Fruit fly (Drosophila melanogaster): ENCODE data around the gene Spn28Dc.

The Spn28Dc gene

DNA sequence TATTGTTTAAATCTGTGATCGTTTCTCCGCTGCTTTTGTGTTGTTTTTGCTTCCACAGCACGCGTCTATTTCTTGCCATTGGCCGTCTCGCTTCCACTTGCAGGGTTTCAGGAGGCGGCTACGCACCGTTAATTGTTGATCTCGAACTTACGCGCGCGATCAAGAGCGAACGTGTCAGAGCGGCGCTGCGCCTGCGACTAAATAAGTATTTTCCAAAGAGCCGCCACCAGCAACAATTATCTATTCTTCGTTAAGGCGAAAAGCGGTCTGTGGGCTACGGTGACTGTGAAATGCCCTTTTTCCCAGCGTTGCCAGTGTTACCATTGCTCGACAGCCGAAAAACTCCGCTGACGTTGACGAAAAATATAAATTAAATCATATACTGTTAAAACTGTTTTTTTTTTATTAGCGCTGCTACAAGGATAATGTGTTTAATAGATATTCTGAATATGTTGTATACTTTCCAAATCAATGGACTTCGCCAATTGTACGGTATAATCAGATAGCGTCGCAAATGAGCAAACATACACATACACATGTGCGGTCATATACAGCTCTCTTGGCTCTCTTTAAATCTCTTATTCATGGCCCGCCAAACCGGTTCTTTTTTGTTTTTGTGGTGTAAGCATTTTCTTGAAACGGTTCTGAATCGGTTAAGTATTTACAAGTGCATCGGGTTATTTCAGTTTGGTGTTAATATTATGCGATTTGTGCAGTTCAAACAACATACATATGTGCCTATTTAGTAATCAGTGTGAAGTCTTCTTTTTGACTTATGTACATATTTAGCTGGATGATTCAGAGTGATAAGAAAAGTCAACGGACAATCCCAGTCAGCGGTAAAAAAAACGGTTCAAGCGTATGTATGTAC lies 12.8 kb downstream of the Spn28Dc start, which contains the start of gene pes:
TSS of gene pes (minus strand) at position 201 of the 871 bp plus-strand sequence.
- TF ChIP-seq Vsx2 (GFP tag; optimal IDR thresholded peaks at IDR 0.05; ENCODE audit: partially characterized antibody) (peak; percentile 49), Hr78 (GFP tag; optimal IDR thresholded peaks at IDR 0.05) (no peak), fru (GFP tag; optimal IDR thresholded peaks at IDR 0.05) (peak; percentile 97), psq (GFP tag; optimal IDR thresholded peaks at IDR 0.05) (peak; percentile 84), GATAd (GFP tag; optimal IDR thresholded peaks at IDR 0.05) (no peak), sage (GFP tag; optimal IDR thresholded peaks at IDR 0.05) (peak; percentile 93), Jra (GFP tag; optimal IDR thresholded peaks at IDR 0.05) (peak; percentile 8), OdsH (GFP tag; optimal IDR thresholded peaks at IDR 0.05) (peak; percentile 48), foxo (GFP tag; optimal IDR thresholded peaks at IDR 0.05) (peak; percentile 33 to 98), CrebA (GFP tag; optimal IDR thresholded peaks at IDR 0.05; ENCODE audit: borderline replicate concordance) (peak; percentile 88), lola (GFP tag; optimal IDR thresholded peaks at IDR 0.05) (no peak), Mio (GFP tag; optimal IDR thresholded peaks at IDR 0.05) (no peak), br (GFP tag; optimal IDR thresholded peaks at IDR 0.05) (peak; percentile 35), Sp1 (GFP tag; optimal IDR thresholded peaks at IDR 0.05) (peak; percentile 16), Dif (GFP tag; optimal IDR thresholded peaks at IDR 0.05; ENCODE audit: partially characterized antibody) (no peak), Abd-B (GFP tag; optimal IDR thresholded peaks at IDR 0.05) (no peak), sv (GFP tag; optimal IDR thresholded peaks at IDR 0.05) (peak; percentile 83), jim (GFP tag; optimal IDR thresholded peaks at IDR 0.05) (peak; percentile 33), ey (GFP tag; optimal IDR thresholded peaks at IDR 0.05) (peak; percentile 41), dsf (GFP tag; optimal IDR thresholded peaks at IDR 0.05; ENCODE audit: borderline replicate concordance) (no peak), rgr (GFP tag; optimal IDR thresholded peaks at IDR 0.05) (peak; percentile 93), dl (GFP tag; optimal IDR thresholded peaks at IDR 0.05; ENCODE audit: insufficient read depth in 1 of 2, partially characterized antibody in 2 of 2) (peak; percentile 8 to 27), pan (optimal IDR thresholded peaks at IDR 0.05) (no peak), Dfd (GFP tag; optimal IDR thresholded peaks at IDR 0.05) (no peak), Hnf4 (GFP tag; optimal IDR thresholded peaks at IDR 0.05) (peak; percentile 43), tai (GFP tag; optimal IDR thresholded peaks at IDR 0.05) (no peak), brk (GFP tag; optimal IDR thresholded peaks at IDR 0.05) (peak; percentile 72), Rel (GFP tag; optimal IDR thresholded peaks at IDR 0.05) (peak; percentile 82), Rel (tag; optimal IDR thresholded peaks at IDR 0.05) (peak; percentile 45), h (GFP tag; optimal IDR thresholded peaks at IDR 0.05) (peak; percentile 98), woc (GFP tag; optimal IDR thresholded peaks at IDR 0.05) (peak; percentile 99), dmrt93B (GFP tag; optimal IDR thresholded peaks at IDR 0.05) (peak; percentile 93), HLH106 (tag; optimal IDR thresholded peaks at IDR 0.05) (peak; percentile 85), CG32264 (GFP tag; optimal IDR thresholded peaks at IDR 0.05) (peak; percentile 69), CG9705 (GFP tag; optimal IDR thresholded peaks at IDR 0.05) (peak; percentile 92), Hr83 (GFP tag; optimal IDR thresholded peaks at IDR 0.05; ENCODE audit: poor library complexity, severe bottlenecking) (peak; percentile 83), usp (GFP tag; optimal IDR thresholded peaks at IDR 0.05) (no peak), N (GFP tag; optimal IDR thresholded peaks at IDR 0.05) (no peak), Myc (optimal IDR thresholded peaks at IDR 0.05) (peak; percentile 43)

DNA sequence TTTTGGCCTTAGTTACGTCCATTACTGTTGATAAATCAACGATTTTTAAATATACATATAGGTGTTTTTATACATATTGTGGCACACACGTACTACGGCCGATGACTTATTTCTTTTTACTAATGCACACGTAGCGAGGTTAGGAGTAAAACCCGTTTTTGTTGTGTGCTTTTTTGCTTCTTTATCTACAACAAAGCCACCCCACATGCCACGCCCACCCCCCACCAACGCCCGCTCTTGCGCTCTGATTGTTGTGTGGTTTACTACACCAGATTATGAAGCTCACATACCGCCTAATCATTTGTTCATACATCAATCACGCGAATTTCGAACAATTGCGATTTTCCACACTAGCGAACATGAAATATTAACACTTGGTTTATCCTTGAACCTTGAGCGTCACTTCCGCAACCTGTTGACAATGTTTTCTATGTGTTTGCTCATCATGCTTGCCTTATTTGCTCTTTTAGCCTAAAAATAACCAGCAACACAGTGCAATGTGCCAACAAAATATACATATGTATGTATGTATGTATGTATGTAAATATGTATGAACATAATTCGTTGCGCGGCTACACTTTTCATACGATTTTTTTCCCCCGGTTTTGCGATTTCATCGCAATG lies 13.8 kb downstream of the Spn28Dc start:
- TF ChIP-seq dsf (GFP tag; optimal IDR thresholded peaks at IDR 0.05; ENCODE audit: borderline replicate concordance), result no peak
- TF ChIP-seq HLH106 (tag; optimal IDR thresholded peaks at IDR 0.05), result peak; percentile 6
- no peak for TF ChIP-seq psq (GFP tag; optimal IDR thresholded peaks at IDR 0.05)
- TF ChIP-seq woc (GFP tag; optimal IDR thresholded peaks at IDR 0.05), result no peak
- peak; percentile 22 for TF ChIP-seq jim (GFP tag; optimal IDR thresholded peaks at IDR 0.05)
- peak; percentile 53 for TF ChIP-seq Dif (GFP tag; optimal IDR thresholded peaks at IDR 0.05; ENCODE audit: partially characterized antibody)
- no peak for TF ChIP-seq Rel (GFP tag; optimal IDR thresholded peaks at IDR 0.05)
- peak; percentile 94 for TF ChIP-seq Rel (tag; optimal IDR thresholded peaks at IDR 0.05)
- no peak for TF ChIP-seq CG32264 (GFP tag; optimal IDR thresholded peaks at IDR 0.05)
- no peak for TF ChIP-seq Hr83 (GFP tag; optimal IDR thresholded peaks at IDR 0.05; ENCODE audit: poor library complexity, severe bottlenecking)
- TF ChIP-seq dl (GFP tag; optimal IDR thresholded peaks at IDR 0.05; ENCODE audit: insufficient read depth in 1 of 2, partially characterized antibody in 2 of 2), result no peak
- no peak for TF ChIP-seq CG9705 (GFP tag; optimal IDR thresholded peaks at IDR 0.05)
